Worm (Caenorhabditis elegans): ENCODE data around the gene fipr-10.

Gene fipr-10

DNA sequence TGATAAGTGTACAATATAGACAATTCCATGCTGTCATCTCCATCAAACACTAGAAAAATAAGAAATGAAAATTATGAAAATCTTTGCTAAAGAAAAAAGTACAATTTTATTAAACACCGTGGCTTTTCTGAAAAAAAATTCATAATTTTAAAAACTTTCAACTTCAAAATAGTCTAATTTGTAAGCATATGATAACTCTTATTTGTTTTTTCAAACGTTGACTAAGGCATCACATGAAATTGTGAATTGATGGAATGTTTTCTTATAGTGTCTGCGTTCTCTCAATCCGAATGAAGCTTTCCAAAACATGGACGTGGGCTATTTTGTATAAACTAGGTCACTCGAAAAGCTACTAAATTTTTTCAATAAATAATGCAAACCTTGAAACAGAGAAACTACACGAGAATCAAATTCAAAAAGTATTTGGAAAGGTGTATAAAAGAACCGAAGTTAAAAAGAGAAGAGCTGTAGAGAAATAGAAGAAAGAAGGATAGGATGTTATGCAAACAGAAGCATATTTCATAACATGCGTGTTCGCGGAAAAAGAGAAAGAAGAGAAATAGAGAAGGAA is 28.0 kb upstream of the fipr-10 start, which contains the start of gene clp-9:
Gene clp-9, minus strand, starts transcription at position 51 of the 571 bp plus-strand sequence.
- TF ChIP-seq efl-1 (optimal IDR thresholded peaks at IDR 0.05) (peak in 1 of 2 experiments; percentile 24), efl-1 (GFP tag; optimal IDR thresholded peaks at IDR 0.05 in 1 of 2) (no peak), unc-98 (GFP tag; IDR thresholded peaks at IDR 0.05) (no peak), blmp-1 (tag; optimal IDR thresholded peaks at IDR 0.05) (peak; percentile 8), dpl-1 (GFP tag; optimal IDR thresholded peaks at IDR 0.05) (no peak), vab-15 (tag; optimal IDR thresholded peaks at IDR 0.05) (no peak), fkh-4 (tag; optimal IDR thresholded peaks at IDR 0.05; ENCODE audit: borderline replicate concordance) (no peak), skn-1 (tag; optimal IDR thresholded peaks at IDR 0.05) (peak; percentile 22), fkh-8 (tag; optimal IDR thresholded peaks at IDR 0.05) (peak; percentile 20)

DNA sequence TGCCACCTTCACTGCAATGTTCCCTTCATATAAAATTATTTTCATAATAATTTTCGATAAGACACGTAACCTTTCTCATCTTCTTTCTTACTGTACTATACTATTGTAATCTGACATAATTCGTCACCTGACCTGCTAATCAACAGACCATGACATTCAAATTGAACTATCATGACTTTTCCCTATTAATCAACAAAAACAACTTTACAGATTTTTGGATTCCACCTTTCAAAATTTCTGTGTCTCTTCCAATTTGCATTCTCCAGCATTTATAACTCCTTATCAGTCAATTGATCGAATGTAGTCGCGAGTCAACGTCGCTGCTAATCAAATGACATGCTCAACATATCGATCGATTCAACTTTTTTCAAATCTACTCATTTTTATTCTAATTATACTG is 24.3 kb upstream of the fipr-10 start, which contains the start of gene fshr-1:
Gene fshr-1, plus strand, starts transcription at position 209 of the 400 bp plus-strand sequence.
- TF ChIP-seq aly-2 (tag; optimal IDR thresholded peaks at IDR 0.05) (no peak), lin-13 (GFP tag; optimal IDR thresholded peaks at IDR 0.05) (no peak), nhr-20 (tag; optimal IDR thresholded peaks at IDR 0.05) (peak; percentile 5), C16A3.4 (tag; optimal IDR thresholded peaks at IDR 0.05) (no peak), elt-2 (tag; optimal IDR thresholded peaks at IDR 0.05) (peak; percentile 64), lin-35 (GFP tag; optimal IDR thresholded peaks at IDR 0.05) (peak in 1 of 2 experiments; percentile 14), egl-13 (tag; optimal IDR thresholded peaks at IDR 0.05) (no peak)

- TF ChIP-seq ets-5 (GFP tag; IDR thresholded peaks at IDR 0.05) (no peak), ceh-63 (GFP tag; optimal IDR thresholded peaks at IDR 0.05) (no peak), unc-130 (tag; optimal IDR thresholded peaks at IDR 0.05) (no peak), vab-15 (tag; optimal IDR thresholded peaks at IDR 0.05) (no peak), aha-1 (tag; optimal IDR thresholded peaks at IDR 0.05) (no peak), lin-39 (tag; optimal IDR thresholded peaks at IDR 0.05) (no peak), pag-3 (tag; optimal IDR thresholded peaks at IDR 0.05; ENCODE audit: borderline replicate concordance, insufficient read depth) (no peak), efl-1 (optimal IDR thresholded peaks at IDR 0.05) (no peak), efl-1 (GFP tag; optimal IDR thresholded peaks at IDR 0.05 in 1 of 2) (no peak), grh-1 (GFP tag; IDR thresholded peaks at IDR 0.05) (no peak), pqm-1 (tag; optimal IDR thresholded peaks at IDR 0.05) (no peak)
Observed at ce11 chrV:9899278-9899677, 14.7 kb upstream of the fipr-10 start, which contains the start of gene egl-47. Gene egl-47 (plus strand): TSS chrV:9899578.

DNA sequence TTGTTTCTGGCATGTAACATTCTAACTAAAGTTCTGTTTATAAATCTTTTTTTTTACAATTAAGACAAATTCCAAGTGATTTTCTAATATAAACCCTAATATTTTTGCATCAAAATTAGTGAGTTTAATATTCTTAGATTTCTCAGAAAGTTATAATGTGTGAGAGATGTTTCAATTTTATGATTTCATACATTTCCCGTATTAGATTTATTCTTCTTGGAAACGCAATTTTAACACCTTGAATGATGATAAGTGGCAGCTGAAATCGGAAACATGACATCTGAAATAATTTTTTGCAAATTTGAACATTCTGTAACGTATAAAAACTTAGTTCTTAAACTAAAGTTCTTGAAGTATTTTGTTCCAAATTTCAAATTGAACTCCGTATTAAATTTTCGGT is 12.8 kb upstream of the fipr-10 start:
- TF ChIP-seq nhr-47 (tag; optimal IDR thresholded peaks at IDR 0.05) (peak; percentile 66), nhr-85 (tag) (no peak), ama-1 (optimal IDR thresholded peaks at IDR 0.05) (no peak), dsc-1 (tag; optimal IDR thresholded peaks at IDR 0.05) (no peak), unc-98 (GFP tag; IDR thresholded peaks at IDR 0.05) (no peak), nhr-71 (tag; optimal IDR thresholded peaks at IDR 0.05) (peak; percentile 42), fkh-8 (tag; optimal IDR thresholded peaks at IDR 0.05) (peak; percentile 43), mep-1 (tag; optimal IDR thresholded peaks at IDR 0.05) (no peak), hlh-4 (tag; optimal IDR thresholded peaks at IDR 0.05) (peak; percentile 94), egl-13 (tag; optimal IDR thresholded peaks at IDR 0.05) (peak; percentile 67), ceh-63 (GFP tag; optimal IDR thresholded peaks at IDR 0.05) (no peak)

DNA sequence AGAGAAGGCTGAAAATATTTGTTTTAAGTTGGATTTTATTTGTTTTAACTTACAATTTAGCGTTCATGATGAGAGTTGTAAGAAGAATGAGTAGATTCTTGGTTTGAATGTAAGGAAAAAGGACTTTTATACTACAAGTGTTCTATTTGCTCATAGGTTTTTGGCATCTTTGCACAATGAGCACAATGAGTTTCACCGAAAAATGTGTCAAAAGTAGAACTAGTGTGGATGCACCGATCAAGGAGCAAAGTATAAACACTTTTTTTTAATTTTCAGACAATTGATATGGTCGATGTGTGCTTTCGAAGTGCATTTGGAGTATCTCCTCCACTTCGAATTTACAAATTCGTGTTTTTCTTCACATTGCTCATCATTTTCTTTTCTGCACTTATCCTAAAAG is 7.8 kb upstream of the fipr-10 start, which contains the start of gene fipr-11:
Gene fipr-11, minus strand, starts transcription at position 101 of the 400 bp plus-strand sequence.
- TF ChIP-seq ceh-8 (GFP tag; optimal IDR thresholded peaks at IDR 0.05) (no peak), lsy-2 (tag; optimal IDR thresholded peaks at IDR 0.05) (no peak), hlh-4 (tag; optimal IDR thresholded peaks at IDR 0.05) (no peak), F16B12.6 (tag; optimal IDR thresholded peaks at IDR 0.05) (no peak), aly-2 (tag; optimal IDR thresholded peaks at IDR 0.05) (no peak), jun-1 (tag; optimal IDR thresholded peaks at IDR 0.05) (no peak), ztf-4 (tag; optimal IDR thresholded peaks at IDR 0.05) (no peak), fkh-8 (tag; optimal IDR thresholded peaks at IDR 0.05) (no peak), skn-1 (tag; optimal IDR thresholded peaks at IDR 0.05) (no peak)

Measured in whole organism, L1 larva.